Worm (Caenorhabditis elegans) whole organism, young adult: ENCODE results near the gene Y41D4A.7.

Experiments used
- F10E7.11 ChIP-seq: sonication (generic microtip); optimal IDR thresholded peaks from 2 replicates; lab custom pipeline; 2017; ENCODE audit warnings: mild to moderate bottlenecking, missing genetic modification characterization, moderate library complexity, missing compliant biosample characterization
- F33H1.4 ChIP-seq: fragments of 200-800 bp; sonication (Bioruptor generic); IDR thresholded peaks from 2 replicates; pipeline ENCODE4 v1.3.6; 2022; ENCODE audit warnings: missing genetic modification reagents, missing genetic modification characterization, missing compliant biosample characterization
- F49E8.2 ChIP-seq: sonication (generic microtip); optimal IDR thresholded peaks from 3 replicates; lab custom pipeline; 2017; ENCODE audit warnings: missing genetic modification characterization, mild to moderate bottlenecking, missing compliant biosample characterization, antibody characterized with exemption, moderate library complexity; ENCODE audit not compliant: insufficient read depth
- K11D2.4 ChIP-seq: fragments of 200-800 bp; sonication (Bioruptor generic); IDR thresholded peaks from 2 replicates; pipeline ENCODE4 v1.3.6; 2022; ENCODE audit warnings: missing genetic modification reagents, missing genetic modification characterization, missing compliant biosample characterization
- K12H6.12 ChIP-seq: fragments of 200-800 bp; sonication (Bioruptor generic); optimal IDR thresholded peaks from 2 replicates; lab custom pipeline; 2018; ENCODE audit warnings: mild to moderate bottlenecking, missing genetic modification characterization, missing compliant biosample characterization
- Y53F4B.3 ChIP-seq: fragments of 200-800 bp; sonication (Bioruptor generic); IDR thresholded peaks from 2 replicates; pipeline ENCODE4 v1.3.6; 2022; ENCODE audit warnings: missing genetic modification reagents, missing genetic modification characterization, missing compliant biosample characterization
- attf-3 ChIP-seq: fragments of 200-800 bp; sonication (Bioruptor generic); conservative IDR thresholded peaks from 2 replicates; pipeline ENCODE4 v1.3.6; 2022; ENCODE audit warnings: missing genetic modification reagents, missing genetic modification characterization, missing compliant biosample characterization
- attf-5 ChIP-seq: fragments of 200-800 bp; sonication (Bioruptor generic); optimal IDR thresholded peaks from 2 replicates; lab custom pipeline; 2018; ENCODE audit warnings: mild to moderate bottlenecking, missing genetic modification characterization, missing compliant biosample characterization
- bed-2 ChIP-seq: fragments of 200-800 bp; sonication (Bioruptor generic); IDR thresholded peaks from 2 replicates; pipeline ENCODE4 v1.3.6; 2022; ENCODE audit warnings: missing genetic modification reagents, missing genetic modification characterization, missing compliant biosample characterization
- cebp-1 ChIP-seq, 2 experiments: fragments of 200-800 bp in 1 of 2; sonication (Bioruptor generic) in 1 of 2; sonication (generic microtip) in 1 of 2; IDR thresholded peaks in 1 of 2; optimal IDR thresholded peaks in 1 of 2; 2 replicates each; pipeline versions ENCODE4 v1.3.6 to Lab custom; 2017 to 2022; ENCODE audit warnings: missing compliant biosample characterization in 2 of 2, missing genetic modification characterization in 2 of 2, mild to moderate bottlenecking in 1 of 2, missing genetic modification reagents in 1 of 2, moderate library complexity in 1 of 2
- ceh-100 ChIP-seq: fragments of 200-800 bp; sonication (Bioruptor generic); IDR thresholded peaks from 2 replicates; pipeline ENCODE4 v1.3.6; 2022; ENCODE audit warnings: missing genetic modification reagents, missing genetic modification characterization, missing compliant biosample characterization
- ceh-27 ChIP-seq: fragments of 200-800 bp; sonication (Bioruptor generic); optimal IDR thresholded peaks from 2 replicates; lab custom pipeline; 2018; ENCODE audit warnings: mild to moderate bottlenecking, missing genetic modification characterization, moderate library complexity, missing compliant biosample characterization
- dox-1 ChIP-seq: fragments of 200-800 bp; sonication (Bioruptor generic); IDR thresholded peaks from 2 replicates; pipeline ENCODE4 v1.3.6; 2022; ENCODE audit warnings: missing genetic modification reagents, missing genetic modification characterization, missing compliant biosample characterization
- dpl-1 ChIP-seq: fragments of 150-350 bp; optimal IDR thresholded peaks from 2 replicates; lab custom pipeline; 2014; ENCODE audit warnings: missing biosample characterization, missing genetic modification reagents, missing genetic modification characterization
- efl-1 ChIP-seq: fragments of 150-350 bp; optimal IDR thresholded peaks from 2 replicates; lab custom pipeline; 2014; ENCODE audit warnings: missing biosample characterization, missing genetic modification reagents, missing genetic modification characterization
- ekl-4 ChIP-seq: fragments of 200-800 bp; sonication (Bioruptor generic); IDR thresholded peaks from 2 replicates; pipeline ENCODE4 v1.3.6; 2022; ENCODE audit warnings: missing genetic modification reagents, missing genetic modification characterization, missing compliant biosample characterization
- hlh-26 ChIP-seq: fragments of 200-800 bp; sonication (Bioruptor generic); conservative IDR thresholded peaks from 2 replicates; pipeline ENCODE4 v1.3.6; 2022; ENCODE audit warnings: missing genetic modification reagents, missing genetic modification characterization, missing compliant biosample characterization
- hmg-1.2 ChIP-seq: fragments of 200-800 bp; sonication (Bioruptor generic); IDR thresholded peaks from 2 replicates; pipeline ENCODE4 v1.3.6; 2022; ENCODE audit warnings: missing genetic modification reagents, missing genetic modification characterization, missing compliant biosample characterization
- let-607 ChIP-seq, 2 experiments: fragments of 200-800 bp in 1 of 2; sonication (Bioruptor generic) in 1 of 2; sonication (generic microtip) in 1 of 2; optimal IDR thresholded peaks; 2 replicates each; lab custom pipeline; 2016 to 2018; ENCODE audit warnings: mild to moderate bottlenecking in 2 of 2, missing compliant biosample characterization in 2 of 2, missing genetic modification characterization in 2 of 2, moderate library complexity in 2 of 2, missing genotype in 1 of 2
- lin-26 ChIP-seq: fragments of 200-800 bp; sonication (Bioruptor generic); IDR thresholded peaks from 2 replicates; pipeline ENCODE4 v1.3.6; 2022; ENCODE audit warnings: missing genetic modification reagents, missing genetic modification characterization, missing compliant biosample characterization
- lin-35 ChIP-seq, 3 experiments: fragments of 150-350 bp in 2 of 3; sonication (generic microtip) in 1 of 3; optimal IDR thresholded peaks; 2 replicates each; lab custom pipeline; 2014 to 2018; ENCODE audit warnings: missing biosample characterization in 3 of 3, missing genetic modification characterization in 3 of 3, missing genetic modification reagents in 3 of 3
- lin-40 ChIP-seq: sonication (generic microtip); optimal IDR thresholded peaks from 2 replicates; lab custom pipeline; 2016; ENCODE audit warnings: missing genetic modification characterization, mild to moderate bottlenecking, missing compliant biosample characterization, missing genotype, missing genetic modification reagents
- lsl-1 ChIP-seq: fragments of 200-800 bp; sonication (Bioruptor generic); optimal IDR thresholded peaks from 2 replicates; lab custom pipeline; 2018; ENCODE audit warnings: mild to moderate bottlenecking, missing genetic modification characterization, moderate library complexity, missing compliant biosample characterization
- lsy-27 ChIP-seq: sonication (generic microtip); optimal IDR thresholded peaks from 2 replicates; lab custom pipeline; 2017; ENCODE audit warnings: missing genetic modification characterization, mild to moderate bottlenecking, missing compliant biosample characterization, antibody characterized with exemption, missing genotype, borderline replicate concordance; ENCODE audit not compliant: insufficient read depth
- madf-3 ChIP-seq: fragments of 200-800 bp; sonication (Bioruptor generic); IDR thresholded peaks from 2 replicates; pipeline ENCODE4 v1.3.6; 2022; ENCODE audit warnings: missing genetic modification reagents, missing genetic modification characterization, missing compliant biosample characterization
- madf-6 ChIP-seq: fragments of 200-800 bp; sonication (Bioruptor generic); IDR thresholded peaks from 2 replicates; pipeline ENCODE4 v1.3.6; 2022; ENCODE audit warnings: missing genetic modification reagents, missing genetic modification characterization, missing compliant biosample characterization
- mcd-1 ChIP-seq: fragments of 200-800 bp; sonication (Bioruptor generic); IDR thresholded peaks from 2 replicates; pipeline ENCODE4 v1.3.6; 2022; ENCODE audit warnings: missing genetic modification reagents, missing genetic modification characterization, missing compliant biosample characterization
- nfyb-1 ChIP-seq: fragments of 200-800 bp; sonication (Bioruptor generic); IDR thresholded peaks from 2 replicates; pipeline ENCODE4 v1.3.6; 2022; ENCODE audit warnings: missing genetic modification reagents, missing genetic modification characterization, missing compliant biosample characterization
- nhr-179 ChIP-seq: sonication (generic microtip); optimal IDR thresholded peaks from 2 replicates; lab custom pipeline; 2016; ENCODE audit warnings: mild to moderate bottlenecking, missing genetic modification characterization, missing compliant biosample characterization
- nhr-80 ChIP-seq: sonication (generic microtip); optimal IDR thresholded peaks from 2 replicates; lab custom pipeline; 2016; ENCODE audit warnings: missing genetic modification characterization, missing compliant biosample characterization
- pbrm-1 ChIP-seq: fragments of 200-800 bp; sonication (Bioruptor generic); IDR thresholded peaks from 2 replicates; pipeline ENCODE4 v1.3.6; 2022; ENCODE audit warnings: missing genetic modification reagents, missing genetic modification characterization, missing compliant biosample characterization
- pha-4 ChIP-seq: fragments of 150-350 bp; sonication (generic microtip); optimal IDR thresholded peaks from 2 replicates; lab custom pipeline; 2014; ENCODE audit warnings: missing biosample characterization, missing genetic modification reagents, missing genetic modification characterization
- rcor-1 ChIP-seq: fragments of 200-800 bp; sonication (Bioruptor generic); IDR thresholded peaks from 2 replicates; pipeline ENCODE4 v1.3.6; 2022; ENCODE audit warnings: missing genetic modification reagents, missing genetic modification characterization, missing compliant biosample characterization
- rec-8 ChIP-seq, 2 experiments: sonication (generic microtip); optimal IDR thresholded peaks; 2 replicates each; lab custom pipeline; 2016; ENCODE audit warnings: mild to moderate bottlenecking in 2 of 2, missing genetic modification characterization in 2 of 2, missing genetic modification reagents in 2 of 2, missing genotype in 2 of 2, missing biosample characterization in 1 of 2, missing compliant biosample characterization in 1 of 2, moderate library complexity in 1 of 2
- sdz-38 ChIP-seq: sonication (generic microtip); optimal IDR thresholded peaks from 2 replicates; lab custom pipeline; 2016; ENCODE audit warnings: missing genotype, missing genetic modification characterization, missing compliant biosample characterization
- snpc-1.1 ChIP-seq: sonication (generic microtip); optimal IDR thresholded peaks from 2 replicates; lab custom pipeline; 2017; ENCODE audit warnings: missing genetic modification characterization, mild to moderate bottlenecking, missing compliant biosample characterization, antibody characterized with exemption, moderate library complexity, missing genotype, missing genetic modification reagents; ENCODE audit not compliant: insufficient read depth
- snpc-1.3 ChIP-seq: sonication (generic microtip); optimal IDR thresholded peaks from 2 replicates; lab custom pipeline; 2017; ENCODE audit warnings: missing genetic modification characterization, mild to moderate bottlenecking, missing compliant biosample characterization, antibody characterized with exemption, moderate library complexity, missing genotype, missing genetic modification reagents; ENCODE audit not compliant: insufficient read depth
- snpc-3.4 ChIP-seq: sonication (generic microtip); optimal IDR thresholded peaks from 2 replicates; lab custom pipeline; 2017; ENCODE audit warnings: missing genetic modification characterization, mild to moderate bottlenecking, missing compliant biosample characterization, antibody characterized with exemption, moderate library complexity, missing genotype, missing genetic modification reagents
- tbp1 ChIP-seq: fragments of 200-800 bp; sonication (Bioruptor generic); optimal IDR thresholded peaks from 2 replicates; lab custom pipeline; 2018; ENCODE audit warnings: mild to moderate bottlenecking, missing genetic modification characterization, missing compliant biosample characterization
- tbx-9 ChIP-seq: sonication (generic microtip); optimal IDR thresholded peaks from 2 replicates; lab custom pipeline; 2016; ENCODE audit warnings: borderline replicate concordance, missing genetic modification characterization, inconsistent platforms, missing compliant biosample characterization
- tlf-1 ChIP-seq: fragments of 200-800 bp; sonication (Bioruptor generic); optimal IDR thresholded peaks from 2 replicates; lab custom pipeline; 2018; ENCODE audit warnings: mild to moderate bottlenecking, missing genetic modification characterization, missing compliant biosample characterization
- xnd-1 ChIP-seq: sonication (generic microtip); optimal IDR thresholded peaks from 2 replicates; lab custom pipeline; 2016; ENCODE audit warnings: missing genotype, missing genetic modification reagents, missing genetic modification characterization, missing compliant biosample characterization
- ztf-22 ChIP-seq: fragments of 200-800 bp; sonication (Bioruptor generic); optimal IDR thresholded peaks from 2 replicates; lab custom pipeline; 2018; ENCODE audit warnings: mild to moderate bottlenecking, missing genetic modification characterization, moderate library complexity, missing compliant biosample characterization
- ztf-26 ChIP-seq: sonication (generic microtip); optimal IDR thresholded peaks from 2 replicates; lab custom pipeline; 2017; ENCODE audit warnings: missing genetic modification characterization, missing compliant biosample characterization

Y41D4A.7 gene

ce11 chrIV:1709695-1710315 lies 51.6 kb downstream of the Y41D4A.7 start, which contains the start of the genes pbs-1 and K08D12.3:
pbs-1 (minus strand) TSS chrIV:1709745.
K08D12.3 (plus strand) TSS chrIV:1710265.
- TF ChIP-seq ztf-22 (GFP tag; lab: Kevin White, UChicago) (no peak), ztf-26 (peak; percentile 42), rec-8 (tag; optimal IDR thresholded peaks at IDR 0.05; lab: Kevin White, UChicago) (no peak), tbx-9 (tag; lab: Kevin White, UChicago) (no peak), rcor-1 (GFP tag; lab: Robert Waterston, UW) (peak; percentile 37; the same call in 1 of the 2 replicates), Y53F4B.3 (GFP tag; lab: Robert Waterston, UW) (no peak), tbp1 (GFP tag; lab: Kevin White, UChicago) (peak; percentile 43), efl-1 (GFP tag; lab: Kevin White, UChicago) (peak; percentile 62), tlf-1 (GFP tag; lab: Kevin White, UChicago) (peak; percentile 81), pha-4 (tag; lab: Kevin White, UChicago) (peak; percentile 74), sdz-38 (tag; lab: Kevin White, UChicago) (no peak), bed-2 (GFP tag; lab: Robert Waterston, UW) (no peak), ekl-4 (GFP tag; lab: Robert Waterston, UW) (peak; percentile 53), lin-26 (GFP tag; lab: Robert Waterston, UW) (no peak), nhr-80 (peak; percentile 19), K12H6.12 (tag; lab: Kevin White, UChicago) (peak; percentile 29), lin-40 (peak; percentile 78), pbrm-1 (GFP tag; lab: Robert Waterston, UW) (peak; percentile 68), nhr-179 (no peak), snpc-1.1 (tag; lab: Kevin White, UChicago) (peak; percentile 17), lin-35 (GFP tag; optimal IDR thresholded peaks at IDR 0.05; lab: Kevin White, UChicago) (peak in 2 of 3 experiments; percentile 7 to 87), xnd-1 (tag; lab: Kevin White, UChicago) (peak; percentile 49), hlh-26 (GFP tag; lab: Robert Waterston, UW) (no peak), snpc-3.4 (tag; lab: Kevin White, UChicago) (peak; percentile 46), lsl-1 (peak; percentile 58), F49E8.2 (tag; lab: Kevin White, UChicago) (peak; percentile 63), nfyb-1 (GFP tag; lab: Robert Waterston, UW) (peak; percentile 61), K11D2.4 (GFP tag; lab: Robert Waterston, UW) (peak; percentile 51; the same call in 1 of the 2 replicates), let-607 (tag; optimal IDR thresholded peaks at IDR 0.05; lab: Kevin White, UChicago) (peak in 1 of 2 experiments; percentile 50), madf-6 (GFP tag; lab: Robert Waterston, UW) (peak; percentile 72; the same call in 1 of the 2 replicates), hmg-1.2 (GFP tag; lab: Robert Waterston, UW) (0 out of 2 replicates have a peak, but pooled peaks have one; percentile 13), madf-3 (GFP tag; lab: Robert Waterston, UW) (peak; percentile 31; the same call in 1 of the 2 replicates), ceh-100 (GFP tag; lab: Robert Waterston, UW) (0 out of 2 replicates have a peak, but pooled peaks have one; percentile 29), cebp-1 (GFP tag; IDR thresholded peaks at IDR 0.05; lab: Robert Waterston, UW) (no peak), cebp-1 (tag; optimal IDR thresholded peaks at IDR 0.05; lab: Kevin White, UChicago) (peak; percentile 63), attf-3 (GFP tag; lab: Robert Waterston, UW) (0 out of 2 replicates have a peak, but pooled peaks have one; percentile 42), snpc-1.3 (tag; lab: Kevin White, UChicago) (peak; percentile 32), F10E7.11 (tag; lab: Kevin White, UChicago) (no peak), attf-5 (GFP tag; lab: Kevin White, UChicago) (peak; percentile 16), mcd-1 (GFP tag; lab: Robert Waterston, UW) (peak; percentile 87), ceh-27 (peak; percentile 24), dpl-1 (GFP tag; lab: Kevin White, UChicago) (peak; percentile 71), lsy-27 (tag; lab: Kevin White, UChicago) (no peak), F33H1.4 (GFP tag; lab: Robert Waterston, UW) (peak; percentile 81), dox-1 (GFP tag; lab: Robert Waterston, UW) (0 out of 2 replicates have a peak, but pooled peaks have one; percentile 29)
